Worm (Caenorhabditis elegans) whole organism, early embryonic: ENCODE measurements around the gene F19C7.3.

ENCODE experiments used
- ama-1 ChIP-seq: fragments of 150-350 bp; optimal IDR thresholded peaks from 2 replicates; lab custom pipeline; 2014
- ceh-13 ChIP-seq: fragments of 200-800 bp; sonication (Bioruptor generic); optimal IDR thresholded peaks from 2 replicates; lab custom pipeline; 2018; ENCODE audit warnings: mild to moderate bottlenecking, missing genetic modification characterization, missing compliant biosample characterization
- ceh-36 ChIP-seq: sonication (generic microtip); optimal IDR thresholded peaks from 2 replicates; lab custom pipeline; 2016; ENCODE audit warnings: missing genetic modification characterization, inconsistent platforms, missing compliant biosample characterization
- ets-7 ChIP-seq: sonication (generic microtip); optimal IDR thresholded peaks from 2 replicates; lab custom pipeline; 2016; ENCODE audit warnings: missing genotype, missing genetic modification characterization, missing compliant biosample characterization
- flt-1 ChIP-seq: fragments of 200-800 bp; sonication (Bioruptor generic); IDR thresholded peaks from 2 replicates; pipeline ENCODE4 v1.3.6; 2022; ENCODE audit warnings: missing genetic modification characterization, missing compliant biosample characterization
- hnd-1 ChIP-seq: sonication (generic microtip); optimal IDR thresholded peaks from 2 replicates; lab custom pipeline; 2016; ENCODE audit warnings: missing genetic modification characterization, missing compliant biosample characterization
- sea-1 ChIP-seq: fragments of 200-800 bp; sonication (Bioruptor generic); conservative IDR thresholded peaks from 2 replicates; pipeline ENCODE4 v1.3.6; 2022; ENCODE audit warnings: missing genetic modification characterization, missing compliant biosample characterization
- tbx-37 ChIP-seq: fragments of 200-800 bp; sonication (Bioruptor generic); conservative IDR thresholded peaks from 2 replicates; pipeline ENCODE4 v1.3.6; 2022; ENCODE audit warnings: missing genetic modification reagents, missing genetic modification characterization, missing compliant biosample characterization
- tra-4 ChIP-seq: sonication (generic microtip); optimal IDR thresholded peaks from 2 replicates; lab custom pipeline; 2017; ENCODE audit warnings: missing genetic modification characterization, missing compliant biosample characterization

DNA sequence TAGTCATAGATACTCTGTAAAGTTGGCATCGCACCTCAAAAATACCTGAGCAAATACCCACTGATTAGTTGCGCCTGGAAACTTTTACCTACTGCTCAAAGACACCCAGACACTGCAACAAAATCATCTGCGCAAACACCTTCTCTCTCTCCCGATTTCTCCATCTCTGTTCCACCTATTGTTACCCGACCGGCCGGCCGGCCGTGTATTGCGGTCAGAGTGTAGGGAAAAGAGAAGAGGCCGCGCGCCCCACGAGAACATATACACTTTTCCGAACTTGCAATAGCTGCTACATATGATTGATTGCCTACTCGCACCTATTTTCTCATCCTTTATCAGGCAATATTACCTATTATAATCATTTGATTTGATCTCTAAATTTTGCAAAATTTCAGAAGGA is 8.5 kb upstream of the F19C7.3 start:
- no peak for TF ChIP-seq sea-1 (GFP tag; lab: Robert Waterston, UW)
- TF ChIP-seq tra-4 (tag; lab: Kevin White, UChicago) = no peak
- TF ChIP-seq ets-7 = no peak
- no peak for TF ChIP-seq flt-1 (GFP tag; lab: Robert Waterston, UW)
- no peak for TF ChIP-seq ama-1
- no peak for TF ChIP-seq tbx-37 (GFP tag; lab: Robert Waterston, UW)
- no peak for TF ChIP-seq hnd-1 (tag; lab: Kevin White, UChicago)
- no peak for TF ChIP-seq ceh-36
- TF ChIP-seq ceh-13 (GFP tag; lab: Kevin White, UChicago) = no peak
